Worm (Caenorhabditis elegans): Measurements from ENCODE around the gene F21D9.4.
"Not testable (repeated sequence)": the region's sequence is repeated elsewhere in the genome, so short reads cannot be mapped to it uniquely, and the experiment has no call there.

Gene F21D9.4

DNA sequence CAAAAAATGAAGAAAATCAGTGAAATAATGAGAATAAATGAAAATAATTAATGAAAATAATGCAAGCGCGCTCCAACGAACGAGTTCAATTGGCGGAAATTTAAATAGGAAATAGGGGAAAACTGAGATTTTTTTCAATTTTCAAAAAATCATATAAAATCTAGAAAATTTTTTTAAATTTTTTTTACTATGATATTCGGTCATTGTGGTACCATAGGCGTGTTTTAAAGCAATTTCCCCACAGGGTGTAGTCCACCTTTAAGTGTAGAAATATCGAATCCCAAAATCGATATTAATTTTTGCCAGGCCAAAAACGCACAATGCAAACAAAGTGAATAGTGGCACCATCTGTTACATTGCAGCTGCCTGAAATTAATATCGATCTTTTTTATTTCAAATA, 10.5 kb downstream of the F21D9.4 start, which contains the start of gene F21D9.1:
Gene F21D9.1, plus strand, starts transcription at position 301 of the 400 bp plus-strand sequence.
- TF ChIP-seq elt-1, mml-1, ztf-4 (tag; optimal IDR thresholded peaks at IDR 0.05): not testable (repeated sequence)

DNA sequence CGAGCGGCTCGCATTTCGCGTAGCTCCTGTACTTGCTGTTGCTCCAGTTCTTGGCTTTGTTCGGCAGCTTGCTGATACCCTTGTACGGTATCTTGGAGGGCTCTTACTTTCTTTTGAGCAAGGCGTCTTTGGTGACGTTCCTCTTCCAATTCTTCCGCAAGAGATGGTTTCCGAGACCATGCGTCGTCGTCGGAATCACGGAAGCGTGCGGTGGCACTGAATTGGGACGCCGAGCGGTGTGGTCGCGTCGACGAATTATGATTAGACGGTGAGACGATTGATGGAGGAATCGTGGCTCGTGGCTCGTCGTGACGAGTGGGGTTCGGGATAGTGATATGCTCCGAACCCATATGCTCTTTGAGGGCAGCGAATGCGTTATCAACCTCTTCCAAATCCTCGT, 22.7 kb downstream of the F21D9.4 start:
- TF ChIP-seq nhr-12 (tag; optimal IDR thresholded peaks at IDR 0.05), result no peak
- TF ChIP-seq skn-1 (tag; optimal IDR thresholded peaks at IDR 0.05), result no peak
- TF ChIP-seq nhr-77 (tag; optimal IDR thresholded peaks at IDR 0.05), result no peak
- no peak for TF ChIP-seq egl-27 (tag; optimal IDR thresholded peaks at IDR 0.05)
- no peak for TF ChIP-seq egl-5 (tag; optimal IDR thresholded peaks at IDR 0.05)
- TF ChIP-seq lin-39 (tag; optimal IDR thresholded peaks at IDR 0.05), result no peak
- TF ChIP-seq lin-15B (tag; optimal IDR thresholded peaks at IDR 0.05), result no peak
- TF ChIP-seq unc-39 (tag; optimal IDR thresholded peaks at IDR 0.05), result no peak
- no peak for TF ChIP-seq ceh-82 (tag; optimal IDR thresholded peaks at IDR 0.05)
- TF ChIP-seq ztf-11 (tag; optimal IDR thresholded peaks at IDR 0.05), result no peak
- no peak for TF ChIP-seq nhr-76 (tag; optimal IDR thresholded peaks at IDR 0.05)
- TF ChIP-seq nfya-1 (tag; optimal IDR thresholded peaks at IDR 0.05; ENCODE audit: insufficient read depth), result no peak
- no peak for TF ChIP-seq ceh-9 (tag; optimal IDR thresholded peaks at IDR 0.05)
- TF ChIP-seq R02D3.7 (tag; optimal IDR thresholded peaks at IDR 0.05), result no peak
- TF ChIP-seq ZK546.5 (tag; optimal IDR thresholded peaks at IDR 0.05), result no peak

DNA sequence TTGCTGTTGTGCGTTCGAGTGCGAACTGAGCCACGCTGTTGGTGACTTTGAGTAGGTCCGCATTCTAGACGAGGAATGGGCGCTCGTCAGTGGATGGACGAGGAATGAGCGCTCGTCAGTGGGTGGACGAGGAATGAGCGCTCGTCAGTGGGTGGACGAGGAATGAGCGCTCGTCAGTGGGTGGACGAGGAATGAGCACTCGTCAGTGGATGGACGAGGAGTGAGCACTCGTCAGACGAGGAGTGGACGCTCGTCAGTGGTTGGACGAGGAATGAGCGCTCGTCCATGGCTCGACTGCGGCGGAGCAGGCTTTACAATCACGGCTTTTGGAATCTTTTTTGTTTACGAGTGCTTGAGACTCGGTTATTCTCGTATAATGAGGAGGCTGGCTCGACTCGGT, 24.9 kb downstream of the F21D9.4 start:
- no peak for TF ChIP-seq jun-1 (tag; optimal IDR thresholded peaks at IDR 0.05)

ce11 chrV:19279888-19280287, 26.3 kb downstream of the F21D9.4 start, which contains the start of gene F21D9.8:
TSS of gene F21D9.8 (minus strand) at chrV:19279988.
- TF ChIP-seq pqm-1 (tag; optimal IDR thresholded peaks at IDR 0.05), result no peak

DNA sequence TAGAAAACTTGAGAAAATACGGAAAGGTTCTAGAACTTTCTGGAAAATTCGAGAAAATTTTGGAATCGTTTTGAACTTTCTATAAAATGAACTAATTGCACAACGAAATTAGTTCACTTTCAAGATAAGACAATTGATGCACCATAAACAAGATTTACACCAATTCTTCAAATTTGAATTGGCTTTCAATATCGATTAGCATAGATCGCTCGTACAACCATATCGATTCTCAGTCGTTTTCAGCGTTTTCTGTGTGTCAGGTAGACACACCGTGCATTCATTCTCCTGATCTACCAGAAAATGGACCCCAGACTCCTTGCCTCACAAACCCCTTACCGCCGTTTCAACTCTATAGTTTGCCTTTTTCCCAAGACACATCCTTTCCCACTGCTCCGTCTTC, 28.7 kb downstream of the F21D9.4 start, which contains the start of gene fbxb-117:
Gene fbxb-117, plus strand, starts transcription at position 301 of the 400 bp plus-strand sequence.
- TF ChIP-seq nhr-237 (tag; optimal IDR thresholded peaks at IDR 0.05) (no peak), nhr-77 (tag; optimal IDR thresholded peaks at IDR 0.05) (no peak)

DNA sequence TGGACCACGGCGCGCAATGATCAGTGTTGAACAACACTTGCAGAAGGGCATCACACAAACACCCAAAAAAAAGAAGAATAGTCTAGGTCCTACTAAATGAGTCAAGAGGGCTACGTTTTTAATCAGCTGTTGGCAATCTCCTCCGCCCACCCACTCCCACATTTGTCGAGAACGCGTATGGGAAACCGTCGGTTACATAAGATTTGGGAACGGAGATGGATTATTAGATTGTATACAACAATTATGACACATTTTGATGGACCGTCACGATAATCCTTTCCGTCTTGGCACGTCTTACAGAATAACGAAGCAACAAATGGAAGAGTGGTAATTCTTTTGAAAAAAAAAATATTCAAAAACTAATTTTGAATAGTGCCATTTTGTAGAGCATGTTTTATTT, 32.3 kb downstream of the F21D9.4 start:
- TF ChIP-seq hmg-11 (tag; optimal IDR thresholded peaks at IDR 0.05) (no peak), ceh-28 (tag; optimal IDR thresholded peaks at IDR 0.05) (no peak), daf-12 (tag; optimal IDR thresholded peaks at IDR 0.05) (no peak), tbx-2 (tag; optimal IDR thresholded peaks at IDR 0.05) (no peak), zag-1 (tag; optimal IDR thresholded peaks at IDR 0.05) (no peak), nhr-23 (tag; optimal IDR thresholded peaks at IDR 0.05) (no peak), nfya-1 (tag; optimal IDR thresholded peaks at IDR 0.05; ENCODE audit: insufficient read depth) (no peak), ztf-4 (tag; optimal IDR thresholded peaks at IDR 0.05) (no peak), lin-39 (tag; optimal IDR thresholded peaks at IDR 0.05) (no peak), ama-1 (optimal IDR thresholded peaks at IDR 0.05) (no peak), nhr-12 (tag; optimal IDR thresholded peaks at IDR 0.05) (no peak), pha-4 (tag; optimal IDR thresholded peaks at IDR 0.05) (no peak), jun-1 (tag; optimal IDR thresholded peaks at IDR 0.05) (no peak), R02D3.7 (tag; optimal IDR thresholded peaks at IDR 0.05) (no peak), egl-27 (tag; optimal IDR thresholded peaks at IDR 0.05) (no peak), ceh-9 (tag; optimal IDR thresholded peaks at IDR 0.05) (no peak), elt-2 (tag; optimal IDR thresholded peaks at IDR 0.05) (no peak), ZK546.5 (tag; optimal IDR thresholded peaks at IDR 0.05) (no peak), elt-1 (tag; optimal IDR thresholded peaks at IDR 0.05) (no peak), fkh-2 (tag; optimal IDR thresholded peaks at IDR 0.05) (no peak)

Measured in whole organism, L3 larva.